Worm (Caenorhabditis elegans): Measurements from ENCODE around the gene efhd-1.

The efhd-1 gene

ce11 chrII:14175099-14175498, 3.5 kb upstream of the efhd-1 start, which contains the start of gene Y48B6A.5:
Gene Y48B6A.5, minus strand, starts transcription at chrII:14175199.
- no peak for TF ChIP-seq unc-62 (GFP tag; optimal IDR thresholded peaks at IDR 0.05)

ce11 chrII:14176642-14177041, 2.0 kb upstream of the efhd-1 start:
- TF ChIP-seq unc-62 (GFP tag; optimal IDR thresholded peaks at IDR 0.05): no peak

ce11 chrII:14186937-14187336, 8.3 kb downstream of the efhd-1 start:
- TF ChIP-seq unc-62 (GFP tag; optimal IDR thresholded peaks at IDR 0.05): no peak

ce11 chrII:14187456-14187855, 8.8 kb downstream of the efhd-1 start:
- no peak for TF ChIP-seq unc-62 (GFP tag; optimal IDR thresholded peaks at IDR 0.05)

- no peak for TF ChIP-seq unc-62 (GFP tag; optimal IDR thresholded peaks at IDR 0.05)
These were observed 17.3 kb downstream of the efhd-1 start for ce11 chrII:14195931-14196330.

- no peak for TF ChIP-seq unc-62 (GFP tag; optimal IDR thresholded peaks at IDR 0.05)
These were observed 19.0 kb downstream of the efhd-1 start, which contains the start of gene ace-4 for ce11 chrII:14197499-14198096. Gene ace-4, plus strand, starts transcription at chrII:14198046.

- TF ChIP-seq unc-62 (GFP tag; optimal IDR thresholded peaks at IDR 0.05): no peak
These were observed 26.7 kb downstream of the efhd-1 start, which contains the start of gene ace-3 for ce11 chrII:14205335-14205734. Gene ace-3, plus strand, starts transcription at chrII:14205635.

ce11 chrII:14206211-14206610, 27.6 kb downstream of the efhd-1 start:
- no peak for TF ChIP-seq unc-62 (GFP tag; optimal IDR thresholded peaks at IDR 0.05)

ce11 chrII:14211118-14211517, 32.5 kb downstream of the efhd-1 start, which contains the start of gene hot-7:
Gene hot-7, plus strand, starts transcription at chrII:14211418.
- no peak for TF ChIP-seq unc-62 (GFP tag; optimal IDR thresholded peaks at IDR 0.05)

ce11 chrII:14214109-14214508, 35.5 kb downstream of the efhd-1 start, which contains the start of gene Y48B6A.10:
Gene Y48B6A.10, plus strand, starts transcription at chrII:14214409.
- no peak for TF ChIP-seq unc-62 (GFP tag; optimal IDR thresholded peaks at IDR 0.05)

ce11 chrII:14218142-14218541, 39.5 kb downstream of the efhd-1 start:
- no peak for TF ChIP-seq unc-62 (GFP tag; optimal IDR thresholded peaks at IDR 0.05)

ce11 chrII:14226175-14226574, 47.6 kb downstream of the efhd-1 start, which contains the start of gene Y48B6A.13:
Gene Y48B6A.13, minus strand, starts transcription at chrII:14226275.
- no peak for TF ChIP-seq unc-62 (GFP tag; optimal IDR thresholded peaks at IDR 0.05)

ce11 chrII:14230075-14230474, 51.5 kb downstream of the efhd-1 start:
- no peak for TF ChIP-seq unc-62 (GFP tag; optimal IDR thresholded peaks at IDR 0.05)

ce11 chrII:14230938-14231337, 52.3 kb downstream of the efhd-1 start:
- TF ChIP-seq unc-62 (GFP tag; optimal IDR thresholded peaks at IDR 0.05): no peak

ce11 chrII:14233879-14234278, 55.3 kb downstream of the efhd-1 start, which contains the start of gene men-1:
Gene men-1, minus strand, starts transcription at chrII:14234120.
- no peak for TF ChIP-seq unc-62 (GFP tag; optimal IDR thresholded peaks at IDR 0.05)

- no peak for TF ChIP-seq unc-62 (GFP tag; optimal IDR thresholded peaks at IDR 0.05)
These were observed 55.9 kb downstream of the efhd-1 start for ce11 chrII:14234375-14235102.

ce11 chrII:14236569-14236968, 58.0 kb downstream of the efhd-1 start:
- no peak for TF ChIP-seq unc-62 (GFP tag; optimal IDR thresholded peaks at IDR 0.05)
